Worm (Caenorhabditis elegans) whole organism, L3 larva: ENCODE data around the gene npr-42.

Source experiments
- mdl-1 ChIP-seq: fragments of 150-350 bp; optimal IDR thresholded peaks from 2 replicates; lab custom pipeline; 2014; ENCODE audit warnings: missing biosample characterization, missing genetic modification characterization
- unc-62 ChIP-seq: fragments of 150-350 bp; sonication (generic microtip); optimal IDR thresholded peaks from 4 replicates; lab custom pipeline; 2014; ENCODE audit warnings: missing biosample characterization, missing genetic modification reagents, missing genetic modification characterization

DNA sequence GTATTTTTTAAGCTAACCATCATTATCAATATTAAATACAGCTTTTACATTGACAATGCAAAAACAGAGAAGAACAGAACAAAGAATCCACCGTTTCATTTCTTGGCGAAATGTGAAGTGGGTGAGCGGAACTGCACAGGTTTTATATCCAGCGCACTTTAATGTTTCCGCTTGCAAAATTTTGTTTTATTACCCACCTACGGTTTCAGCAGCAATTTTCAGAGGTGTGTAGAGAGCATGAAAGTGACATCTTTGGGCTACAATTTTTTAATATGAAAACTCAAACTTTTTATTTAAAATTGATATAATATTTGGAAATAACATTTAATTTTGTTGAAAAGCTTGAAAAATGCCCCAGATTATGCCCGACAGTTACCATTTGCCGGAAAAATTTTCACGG, 17.3 kb upstream of the npr-42 start, which contains the start of gene clec-135:
- TF ChIP-seq mdl-1 (no peak), unc-62 (GFP tag; lab: Kevin White, UChicago) (no peak)
